Fruit fly (Drosophila melanogaster) whole organism, embryonic: ENCODE results near the gene CG31075.

Experiments used
- ATbp ChIP-seq: fragments of 200-800 bp; sonication (Bioruptor generic); optimal IDR thresholded peaks from 2 replicates; lab custom pipeline; 2017; ENCODE audit warnings: missing biosample characterization, mild to moderate bottlenecking, missing genetic modification characterization, missing genetic modification reagents
- Awh ChIP-seq: fragments of 200-800 bp; sonication (Bioruptor generic); IDR thresholded peaks from 2 replicates; pipeline ENCODE4, ENCODE4 v1.3.6; 2022; ENCODE audit warnings: missing biosample characterization, missing genetic modification characterization
- BEAF-32 ChIP-seq: fragments of 200-800 bp; sonication (Bioruptor generic); optimal IDR thresholded peaks from 3 replicates; lab custom pipeline; 2017; ENCODE audit warnings: missing biosample characterization, missing genetic modification characterization, mild to moderate bottlenecking, moderate library complexity, missing genetic modification reagents
- Blimp-1 ChIP-seq: fragments of 200-800 bp; sonication (Bioruptor generic); optimal IDR thresholded peaks from 3 replicates; lab custom pipeline; 2018; ENCODE audit warnings: missing biosample characterization, missing genetic modification characterization, mild to moderate bottlenecking, moderate library complexity, missing genetic modification reagents
- BtbVII ChIP-seq: fragments of 200-800 bp; sonication (Bioruptor generic); optimal IDR thresholded peaks from 3 replicates; lab custom pipeline; 2017; ENCODE audit warnings: missing biosample characterization, mild to moderate bottlenecking, missing genetic modification characterization
- Bteb2 ChIP-seq: fragments of 200-800 bp; sonication (Bioruptor generic); optimal IDR thresholded peaks from 2 replicates; lab custom pipeline; 2016; ENCODE audit warnings: missing biosample characterization, missing genetic modification characterization
- CG10543 ChIP-seq: fragments of 200-800 bp; sonication (Bioruptor generic); optimal IDR thresholded peaks from 3 replicates; lab custom pipeline; 2017; ENCODE audit warnings: missing biosample characterization, mild to moderate bottlenecking, missing genetic modification characterization, moderate library complexity
- CG11085 ChIP-seq: fragments of 200-800 bp; sonication (Bioruptor generic); IDR thresholded peaks from 2 replicates; pipeline ENCODE4 v1.3.6; 2022; ENCODE audit warnings: missing biosample characterization, missing genetic modification characterization
- CG11093 ChIP-seq: fragments of 200-800 bp; sonication (Bioruptor generic); IDR thresholded peaks from 3 replicates; pipeline ENCODE4 v1.3.6; 2022; ENCODE audit warnings: missing biosample characterization, missing genetic modification characterization
- CG12942 ChIP-seq: fragments of 200-800 bp; sonication (Bioruptor generic); optimal IDR thresholded peaks from 3 replicates; lab custom pipeline; 2016; ENCODE audit warnings: missing biosample characterization, missing genetic modification characterization
- CG13123 ChIP-seq: fragments of 200-800 bp; sonication (Bioruptor generic); optimal IDR thresholded peaks from 2 replicates; lab custom pipeline; 2016; ENCODE audit warnings: missing biosample characterization, missing genetic modification characterization
- CG13775 ChIP-seq: fragments of 200-800 bp; sonication (Bioruptor generic); optimal IDR thresholded peaks from 3 replicates; lab custom pipeline; 2017; ENCODE audit warnings: missing biosample characterization, mild to moderate bottlenecking, missing genetic modification characterization
- CG14050 ChIP-seq: fragments of 200-800 bp; sonication (Bioruptor generic); IDR thresholded peaks from 3 replicates; pipeline ENCODE4 v1.3.6; 2022; ENCODE audit warnings: missing biosample characterization, missing genetic modification characterization
- CG14860 ChIP-seq: fragments of 200-800 bp; sonication (Bioruptor generic); IDR thresholded peaks from 3 replicates; pipeline ENCODE4 v1.3.6; 2022; ENCODE audit warnings: missing biosample characterization, missing genetic modification characterization; ENCODE audit not compliant: partially characterized antibody
- CG15269 ChIP-seq: fragments of 200-800 bp; sonication (Bioruptor generic); optimal IDR thresholded peaks from 2 replicates; lab custom pipeline; 2018; ENCODE audit warnings: missing biosample characterization, mild to moderate bottlenecking, missing genetic modification characterization, moderate library complexity
- CG1647 ChIP-seq: fragments of 200-800 bp; sonication (Bioruptor generic); optimal IDR thresholded peaks from 3 replicates; lab custom pipeline; 2016; ENCODE audit warnings: missing biosample characterization, missing genetic modification characterization
- CG17802 ChIP-seq: fragments of 200-800 bp; sonication (Bioruptor generic); optimal IDR thresholded peaks from 2 replicates; lab custom pipeline; 2018; ENCODE audit warnings: missing biosample characterization, mild to moderate bottlenecking, missing genetic modification characterization, moderate library complexity
- CG1832 ChIP-seq: fragments of 200-800 bp; sonication (Bioruptor generic); optimal IDR thresholded peaks from 2 replicates; lab custom pipeline; 2017; ENCODE audit warnings: missing biosample characterization, mild to moderate bottlenecking, missing genetic modification characterization, inconsistent platforms
- CG2875 ChIP-seq: fragments of 200-800 bp; sonication (Bioruptor generic); optimal IDR thresholded peaks from 2 replicates; lab custom pipeline; 2017; ENCODE audit warnings: missing biosample characterization, mild to moderate bottlenecking, missing genetic modification characterization, missing genetic modification reagents
- CG2889 ChIP-seq: fragments of 200-800 bp; sonication (Bioruptor generic); IDR thresholded peaks from 3 replicates; pipeline ENCODE4 v1.3.6; 2022; ENCODE audit warnings: missing biosample characterization, missing genetic modification characterization
- CG3065 ChIP-seq: fragments of 200-800 bp; sonication (Bioruptor generic); optimal IDR thresholded peaks from 2 replicates; lab custom pipeline; 2016; ENCODE audit warnings: missing biosample characterization, missing genetic modification characterization
- CG32772 ChIP-seq: fragments of 200-800 bp; sonication (Bioruptor generic); IDR thresholded peaks from 2 replicates; pipeline ENCODE4 v1.3.6; 2022; ENCODE audit warnings: missing biosample characterization, missing genetic modification characterization
- CG42726 ChIP-seq: fragments of 200-800 bp; sonication (Bioruptor generic); IDR thresholded peaks from 2 replicates; pipeline ENCODE4 v1.3.6; 2022; ENCODE audit warnings: missing biosample characterization, missing genetic modification characterization; ENCODE audit not compliant: partially characterized antibody
- CG4328 ChIP-seq: fragments of 200-800 bp; sonication (Bioruptor generic); optimal IDR thresholded peaks from 3 replicates; lab custom pipeline; 2017; ENCODE audit warnings: missing biosample characterization, missing genetic modification reagents, missing genetic modification characterization
- CG4360 ChIP-seq: fragments of 200-800 bp; sonication (Bioruptor generic); IDR thresholded peaks from 2 replicates; pipeline ENCODE4 v1.3.6; 2022; ENCODE audit warnings: missing biosample characterization, missing genetic modification characterization
- CG43689 ChIP-seq: fragments of 200-800 bp; sonication (Bioruptor generic); IDR thresholded peaks from 2 replicates; pipeline ENCODE4 v1.3.6; 2022; ENCODE audit warnings: missing biosample characterization, missing genetic modification characterization
- CG4617 ChIP-seq: fragments of 200-800 bp; sonication (Bioruptor generic); optimal IDR thresholded peaks from 3 replicates; lab custom pipeline; 2016; ENCODE audit warnings: missing biosample characterization, missing genetic modification characterization, borderline replicate concordance
- CoRest ChIP-seq: fragments of 200-800 bp; sonication (Bioruptor generic); optimal IDR thresholded peaks from 3 replicates; lab custom pipeline; 2018; ENCODE audit warnings: missing biosample characterization, mild to moderate bottlenecking, missing genetic modification characterization, moderate library complexity
- CrebB ChIP-seq: fragments of 200-800 bp; sonication (Bioruptor generic); optimal IDR thresholded peaks from 3 replicates; lab custom pipeline; 2018; ENCODE audit warnings: missing biosample characterization, mild to moderate bottlenecking, missing genetic modification characterization
- Doc3 ChIP-seq: fragments of 200-800 bp; sonication (Bioruptor generic); IDR thresholded peaks from 3 replicates; pipeline ENCODE4 v1.3.6; 2022; ENCODE audit warnings: missing biosample characterization, missing genetic modification characterization; ENCODE audit not compliant: partially characterized antibody
- Dref ChIP-seq: fragments of 200-800 bp; sonication (Bioruptor generic); IDR thresholded peaks from 2 replicates; pipeline ENCODE4 v1.3.6; 2022; ENCODE audit warnings: missing biosample characterization, missing genetic modification characterization
- Hr51 ChIP-seq, 2 experiments: fragments of 200-800 bp; sonication (Bioruptor generic); optimal IDR thresholded peaks; 2 replicates in 1 of 2; 3 replicates in 1 of 2; lab custom pipeline; 2016 to 2018; ENCODE audit warnings: missing biosample characterization in 2 of 2, missing genetic modification characterization in 2 of 2, mild to moderate bottlenecking in 1 of 2, moderate library complexity in 1 of 2
- Neu2 ChIP-seq: fragments of 200-800 bp; sonication (Bioruptor generic); optimal IDR thresholded peaks from 3 replicates; lab custom pipeline; 2016; ENCODE audit warnings: missing biosample characterization, missing genetic modification characterization, borderline replicate concordance
- Nf-YB ChIP-seq: fragments of 200-800 bp; sonication (Bioruptor generic); optimal IDR thresholded peaks from 3 replicates; lab custom pipeline; 2019; ENCODE audit warnings: missing biosample characterization, mild to moderate bottlenecking, missing genetic modification characterization, moderate library complexity
- Ptx1 ChIP-seq: fragments of 200-800 bp; sonication (Bioruptor generic); IDR thresholded peaks from 2 replicates; pipeline ENCODE4 v1.3.6; 2022; ENCODE audit warnings: missing biosample characterization, missing genetic modification characterization
- Scr ChIP-seq: fragments of 200-800 bp; sonication (Bioruptor generic); IDR thresholded peaks from 2 replicates; pipeline ENCODE4 v1.3.6; 2022; ENCODE audit warnings: missing biosample characterization, missing genetic modification characterization; ENCODE audit not compliant: partially characterized antibody
- Usf ChIP-seq: fragments of 200-800 bp; sonication (Bioruptor generic); optimal IDR thresholded peaks from 2 replicates; lab custom pipeline; 2017; ENCODE audit warnings: missing genotype, missing biosample characterization, missing genetic modification characterization
- ci ChIP-seq: fragments of 200-800 bp; sonication (Bioruptor generic); IDR thresholded peaks from 3 replicates; pipeline ENCODE4 v1.3.6; 2022; ENCODE audit warnings: missing biosample characterization, missing genetic modification characterization
- da ChIP-seq: fragments of 200-800 bp; sonication (Bioruptor generic); optimal IDR thresholded peaks from 2 replicates; lab custom pipeline; 2016; ENCODE audit warnings: missing biosample characterization, missing genetic modification characterization
- esg ChIP-seq: fragments of 200-800 bp; sonication (Bioruptor generic); conservative IDR thresholded peaks from 2 replicates; pipeline ENCODE4 v1.3.6; 2022; ENCODE audit warnings: missing biosample characterization, missing genetic modification characterization
- gt ChIP-seq: fragments of 200-800 bp; sonication (Bioruptor generic); IDR thresholded peaks from 2 replicates; pipeline ENCODE4 v1.3.6; 2022; ENCODE audit warnings: missing biosample characterization, missing genetic modification characterization
- hb ChIP-seq: fragments of 200-800 bp; sonication (Bioruptor generic); IDR thresholded peaks from 3 replicates; pipeline ENCODE4 v1.3.6; 2022; ENCODE audit warnings: missing biosample characterization, missing genetic modification characterization; ENCODE audit not compliant: partially characterized antibody
- pfk ChIP-seq: fragments of 200-800 bp; sonication (Bioruptor generic); optimal IDR thresholded peaks from 2 replicates; lab custom pipeline; 2018; ENCODE audit warnings: missing biosample characterization, mild to moderate bottlenecking, missing genetic modification characterization, moderate library complexity
- pho ChIP-seq: fragments of 200-800 bp; sonication (Bioruptor generic); optimal IDR thresholded peaks from 2 replicates; lab custom pipeline; 2016; ENCODE audit warnings: missing biosample characterization, missing genetic modification characterization
- run ChIP-seq: fragments of 200-800 bp; sonication (Bioruptor generic); optimal IDR thresholded peaks from 3 replicates; lab custom pipeline; 2018; ENCODE audit warnings: missing biosample characterization, mild to moderate bottlenecking, missing genetic modification characterization
- sens ChIP-seq: fragments of 200-800 bp; sonication (Bioruptor generic); peaks from one replicate; lab custom pipeline; 2016; ENCODE audit warnings: missing biosample characterization, missing genetic modification characterization
- sna ChIP-seq: fragments of 200-800 bp; sonication (Bioruptor generic); IDR thresholded peaks from 2 replicates; pipeline ENCODE4 v1.3.6; 2022; ENCODE audit warnings: missing biosample characterization, missing genetic modification characterization; ENCODE audit not compliant: partially characterized antibody
- trem ChIP-seq: fragments of 200-800 bp; optimal IDR thresholded peaks from 3 replicates; lab custom pipeline; 2019; ENCODE audit warnings: missing biosample characterization, mild to moderate bottlenecking, missing genetic modification characterization, moderate library complexity
- ttk ChIP-seq: fragments of 200-800 bp; sonication (Bioruptor generic); IDR thresholded peaks from 2 replicates; pipeline ENCODE4 v2.1.2; 2022; ENCODE audit warnings: missing biosample characterization, missing genetic modification characterization

Gene CG31075

dm6 chr3R:26989802-26990509 lies 1.6 kb upstream of the CG31075 start, which contains the start of gene CG31076 (continued):
- TF ChIP-seq Dref (GFP tag; lab: Robert Waterston, UW) (no peak), Ptx1 (GFP tag; lab: Robert Waterston, UW) (peak; percentile 49), Nf-YB (GFP tag; lab: Kevin White, UChicago) (no peak), CG32772 (GFP tag; lab: Robert Waterston, UW) (no peak), CoRest (tag; lab: Kevin White, UChicago) (peak; percentile 35), CG4617 (no peak), CG4328 (GFP tag; lab: Kevin White, UChicago) (no peak), Doc3 (GFP tag; lab: Robert Waterston, UW) (no peak), hb (no peak), Neu2 (GFP tag; lab: Kevin White, UChicago) (no peak), da (no peak), sna (GFP tag; lab: Robert Waterston, UW) (no peak), Awh (no peak), Usf (GFP tag; lab: Kevin White, UChicago) (no peak), CG43689 (GFP tag; lab: Robert Waterston, UW) (no peak), CG13123 (GFP tag; lab: Kevin White, UChicago) (no peak), CG13775 (no peak), gt (GFP tag; lab: Robert Waterston, UW) (no peak), Blimp-1 (peak; percentile 35), CG4360 (no peak), CG11093 (GFP tag; lab: Robert Waterston, UW) (no peak), CG12942 (GFP tag; lab: Kevin White, UChicago) (no peak), CG2875 (GFP tag; lab: Kevin White, UChicago) (no peak), pho (GFP tag; lab: Kevin White, UChicago) (no peak), CG14860 (GFP tag; lab: Robert Waterston, UW) (no peak), ATbp (GFP tag; lab: Kevin White, UChicago) (no peak), esg (no peak), CG17802 (no peak), CG1832 (no peak), CG42726 (GFP tag; lab: Robert Waterston, UW) (no peak), pfk (GFP tag; lab: Kevin White, UChicago) (no peak), CG1647 (GFP tag; lab: Kevin White, UChicago) (no peak), Bteb2 (GFP tag; lab: Kevin White, UChicago) (no peak), CG11085 (GFP tag; lab: Robert Waterston, UW) (no peak), CG2889 (GFP tag; lab: Robert Waterston, UW) (no peak), CG14050 (0 out of 3 replicates have a peak, but pooled peaks have one; percentile 15), CG10543 (GFP tag; lab: Kevin White, UChicago) (peak; percentile 47), ci (0 out of 3 replicates have a peak, but pooled peaks have one; percentile 30), BEAF-32 (GFP tag; lab: Kevin White, UChicago) (no peak), ttk (GFP tag; lab: Robert Waterston, UW) (0 out of 2 replicates have a peak, but pooled peaks have one; percentile 7), trem (tag; lab: Kevin White, UChicago) (no peak), CG15269 (tag; lab: Kevin White, UChicago) (peak; percentile 47), run (tag; lab: Kevin White, UChicago) (peak; percentile 30), Hr51 (GFP tag; optimal IDR thresholded peaks at IDR 0.05; lab: Kevin White, UChicago) (peak in 1 of 2 experiments; percentile 63), CrebB (tag; lab: Kevin White, UChicago) (no peak), sens (GFP tag; lab: Kevin White, UChicago) (peak; percentile 90), Scr (GFP tag; lab: Robert Waterston, UW) (no peak), BtbVII (GFP tag; lab: Kevin White, UChicago) (no peak), CG3065 (GFP tag; lab: Kevin White, UChicago) (no peak)
